Worm (Caenorhabditis elegans) whole organism, mixed stage, embryonic: ENCODE data around the gene ints-11.

Source experiments
- lin-13 ChIP-seq: fragments of 150-350 bp; optimal IDR thresholded peaks from 2 replicates; lab custom pipeline; 2014; ENCODE audit warnings: missing biosample characterization, missing genetic modification characterization
- nhr-28 ChIP-seq: fragments of 150-350 bp; optimal IDR thresholded peaks from 2 replicates; lab custom pipeline; 2014; ENCODE audit warnings: missing biosample characterization, missing genetic modification characterization

DNA sequence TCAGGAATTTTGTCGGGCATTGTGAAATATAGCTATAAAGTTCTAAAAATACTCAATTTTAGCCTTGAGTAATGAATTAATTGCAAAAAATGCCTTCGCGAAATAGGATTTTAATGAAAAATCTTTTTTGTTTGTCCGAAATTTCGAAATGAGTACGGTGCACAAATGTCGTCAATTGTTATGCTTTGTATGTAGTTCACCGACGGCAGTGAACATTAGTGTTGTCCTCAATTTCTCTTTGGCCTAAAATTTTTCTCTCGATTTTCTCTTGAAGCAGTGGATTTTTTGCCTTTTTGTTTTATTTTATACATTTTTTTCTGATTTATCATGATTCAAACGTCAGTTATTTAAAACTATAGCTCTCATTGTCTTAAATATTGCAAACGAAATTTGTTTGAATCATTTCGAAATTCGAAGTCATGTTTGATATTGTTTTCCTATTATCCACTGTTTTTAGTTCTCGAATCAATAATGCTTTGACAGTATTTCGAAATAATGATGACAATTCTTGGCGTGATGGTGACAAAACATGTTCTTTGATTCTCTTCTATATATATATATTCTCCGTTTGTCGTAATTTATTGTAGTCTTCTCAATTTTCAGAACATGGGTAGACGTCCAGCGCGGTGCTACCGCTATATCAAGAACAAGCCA, at the start of gene ints-11, which contains the start of gene rpl-10:
- TF ChIP-seq nhr-28 (tag; lab: Kevin White, UChicago) (no peak), lin-13 (tag; lab: Kevin White, UChicago) (no peak)
